Worm (Caenorhabditis elegans): Measurements from ENCODE around the gene F35E12.2.
A peak's percentile ranks its signal among the peaks of the same experiment; 100 is the strongest.

F35E12.2 gene

DNA sequence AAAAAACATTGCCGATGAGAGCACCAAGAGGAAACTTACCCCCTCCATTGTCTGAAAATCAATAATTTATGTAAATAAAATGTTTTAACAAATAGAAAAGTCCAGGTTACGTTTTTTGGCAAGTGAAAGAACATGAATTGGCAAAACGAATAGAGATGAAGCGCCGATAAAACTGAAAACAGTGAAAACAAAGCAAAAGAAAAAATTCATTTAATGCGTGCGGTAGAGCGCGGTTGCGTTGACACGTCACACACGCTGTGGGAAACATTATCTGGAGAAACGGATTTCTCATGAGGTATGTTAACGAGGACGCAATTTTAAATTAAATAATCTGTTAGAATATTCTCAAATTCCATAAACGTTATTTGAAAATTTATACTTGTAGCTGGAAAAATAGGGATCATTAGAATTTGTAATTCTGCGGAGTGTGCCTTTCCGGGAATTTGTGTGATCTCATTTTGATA is 9.4 kb downstream of the F35E12.2 start, which contains the start of gene zipt-9 (continued):
- TF ChIP-seq zip-5 (tag; optimal IDR thresholded peaks at IDR 0.05): peak; percentile 91
- peak; percentile 87 for TF ChIP-seq lim-6 (tag; optimal IDR thresholded peaks at IDR 0.05)
- TF ChIP-seq C38D4.7 (GFP tag; optimal IDR thresholded peaks at IDR 0.05): no peak

DNA sequence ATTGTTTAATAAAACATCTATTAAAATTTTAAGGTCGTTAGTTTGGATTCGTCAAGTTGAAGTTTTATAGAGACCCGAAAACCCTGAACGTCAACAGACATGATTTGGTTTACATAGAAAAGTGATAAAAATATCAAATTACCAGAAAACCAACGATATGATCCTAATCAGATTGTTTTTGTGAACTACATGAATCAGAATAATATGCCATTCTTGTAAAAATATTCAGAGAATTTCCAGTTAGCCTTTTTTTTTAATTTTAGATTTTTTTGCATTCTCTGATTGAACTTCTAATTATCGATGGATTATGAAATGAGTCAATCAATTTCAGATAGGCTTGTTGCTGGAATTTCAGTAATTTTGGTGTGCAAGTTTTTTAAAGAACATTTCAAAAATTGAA is 13.6 kb downstream of the F35E12.2 start, which contains the start of gene srx-96:
srx-96 (plus strand) TSS at position 301 of the 400 bp plus-strand sequence.
- TF ChIP-seq ceh-31 (tag; optimal IDR thresholded peaks at IDR 0.05) (no peak), fax-1 (tag; optimal IDR thresholded peaks at IDR 0.05) (no peak), gmeb-2 (tag; optimal IDR thresholded peaks at IDR 0.05) (no peak), rnt-1 (tag; optimal IDR thresholded peaks at IDR 0.05) (no peak), syd-9 (tag; optimal IDR thresholded peaks at IDR 0.05) (no peak), lim-6 (tag; optimal IDR thresholded peaks at IDR 0.05) (no peak), madf-2 (tag; optimal IDR thresholded peaks at IDR 0.05) (no peak), che-1 (tag; optimal IDR thresholded peaks at IDR 0.05) (no peak), unc-55 (GFP tag; optimal IDR thresholded peaks at IDR 0.05) (no peak), pax-1 (tag; optimal IDR thresholded peaks at IDR 0.05) (no peak), unc-42 (tag; optimal IDR thresholded peaks at IDR 0.05) (no peak), ceh-2 (tag; optimal IDR thresholded peaks at IDR 0.05) (no peak)

DNA sequence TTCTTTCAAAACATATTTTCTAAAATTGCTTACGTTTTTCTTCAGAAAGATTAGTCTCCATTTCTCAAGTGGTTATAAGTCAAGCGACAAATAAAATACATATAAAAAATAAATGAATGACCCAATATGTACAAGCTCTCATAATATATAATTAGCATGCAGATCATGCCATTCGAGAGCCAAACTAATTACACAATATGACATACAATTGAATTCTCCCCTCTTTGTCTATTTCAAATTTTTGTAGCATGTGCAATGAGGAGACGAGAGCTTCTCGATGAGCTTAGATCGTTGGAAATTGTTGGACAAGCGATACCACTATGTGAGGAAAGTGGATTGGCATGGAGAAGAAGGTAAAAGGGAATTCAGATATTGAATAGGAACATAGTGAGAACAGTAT is 17.4 kb downstream of the F35E12.2 start, which contains the start of gene hlh-34:
hlh-34 (minus strand) TSS at position 101 of the 400 bp plus-strand sequence.
- TF ChIP-seq unc-42 (tag; optimal IDR thresholded peaks at IDR 0.05) (peak; percentile 3), F13H6.1 (tag; optimal IDR thresholded peaks at IDR 0.05) (no peak), sdc-2 (tag; optimal IDR thresholded peaks at IDR 0.05) (no peak), K02D7.2 (tag; optimal IDR thresholded peaks at IDR 0.05) (no peak)

- TF ChIP-seq pros-1 (tag; optimal IDR thresholded peaks at IDR 0.05): peak; percentile 31
- no peak for TF ChIP-seq pax-1 (tag; optimal IDR thresholded peaks at IDR 0.05)
- peak; percentile 5 for TF ChIP-seq fkh-6 (tag; optimal IDR thresholded peaks at IDR 0.05)
Measured at ce11 chrV:13703960-13704359, 20.7 kb downstream of the F35E12.2 start, which contains the start of gene T01D3.3. Gene T01D3.3 (plus strand): TSS chrV:13704271.

DNA sequence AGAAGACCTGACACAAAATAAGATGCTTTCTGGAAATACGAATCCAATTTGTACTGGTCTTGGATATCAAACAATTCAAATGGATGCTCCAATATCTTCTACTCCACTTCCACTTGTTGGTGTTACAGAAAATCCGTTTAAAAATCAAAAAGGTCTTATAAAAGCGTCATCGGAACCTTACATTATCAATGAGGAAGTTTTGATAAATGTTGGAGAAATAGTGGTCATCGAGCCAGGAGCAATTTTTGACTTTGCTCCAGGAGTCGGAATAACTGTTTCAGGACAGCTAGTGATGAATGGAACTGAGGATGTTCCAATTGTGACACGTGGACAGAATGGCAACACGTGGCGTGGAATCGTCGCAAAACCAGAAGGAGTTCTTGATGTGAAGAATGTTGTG is 30.6 kb downstream of the F35E12.2 start:
- TF ChIP-seq unc-86 (tag; optimal IDR thresholded peaks at IDR 0.05) (no peak), ama-1 (optimal IDR thresholded peaks at IDR 0.05) (no peak), ztf-16 (tag; optimal IDR thresholded peaks at IDR 0.05) (no peak), ceh-9 (tag; optimal IDR thresholded peaks at IDR 0.05) (no peak), eyg-1 (tag; optimal IDR thresholded peaks at IDR 0.05) (no peak), dmd-4 (tag; optimal IDR thresholded peaks at IDR 0.05; ENCODE audit: borderline replicate concordance) (no peak), che-1 (tag; optimal IDR thresholded peaks at IDR 0.05) (no peak), unc-42 (tag; optimal IDR thresholded peaks at IDR 0.05) (no peak), zip-5 (tag; optimal IDR thresholded peaks at IDR 0.05) (no peak), sox-4 (tag; optimal IDR thresholded peaks at IDR 0.05) (no peak), nhr-11 (tag; optimal IDR thresholded peaks at IDR 0.05) (no peak), npax-4 (tag; optimal IDR thresholded peaks at IDR 0.05) (no peak)

DNA sequence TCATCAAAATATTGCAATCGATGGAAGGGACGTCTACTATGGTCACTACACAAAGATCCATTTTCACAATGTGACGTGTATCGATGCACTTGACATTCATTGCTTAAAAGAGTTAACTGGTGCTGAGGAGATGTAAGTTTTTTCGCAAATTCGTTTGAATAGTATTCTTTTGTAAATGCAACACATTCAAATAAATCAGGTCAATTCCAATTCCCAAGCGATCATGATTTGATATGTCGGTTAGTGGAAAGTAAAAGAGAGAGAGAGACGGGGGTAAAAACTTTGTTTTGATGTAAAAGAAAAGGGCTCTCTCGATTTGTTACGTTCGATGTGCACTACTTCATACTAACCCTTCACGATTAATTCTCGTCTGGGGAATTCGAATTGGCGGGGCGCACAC is 34.4 kb downstream of the F35E12.2 start:
- TF ChIP-seq C38D4.7 (GFP tag; optimal IDR thresholded peaks at IDR 0.05): no peak
- TF ChIP-seq ceh-2 (tag; optimal IDR thresholded peaks at IDR 0.05): no peak
- no peak for TF ChIP-seq ceh-30 (tag; optimal IDR thresholded peaks at IDR 0.05)
- TF ChIP-seq gmeb-2 (tag; optimal IDR thresholded peaks at IDR 0.05): no peak
- no peak for TF ChIP-seq K02D7.2 (tag; optimal IDR thresholded peaks at IDR 0.05)
- no peak for TF ChIP-seq ceh-24 (tag; optimal IDR thresholded peaks at IDR 0.05)
- TF ChIP-seq ceh-6 (GFP tag; optimal IDR thresholded peaks at IDR 0.05): no peak
- TF ChIP-seq ztf-16 (tag; optimal IDR thresholded peaks at IDR 0.05): no peak
- TF ChIP-seq Y22D7AL.16 (tag; optimal IDR thresholded peaks at IDR 0.05): no peak
- no peak for TF ChIP-seq fkh-6 (tag; optimal IDR thresholded peaks at IDR 0.05)
- TF ChIP-seq lim-6 (tag; optimal IDR thresholded peaks at IDR 0.05): no peak
